Fruit fly (Drosophila melanogaster): ENCODE results near the gene GAPcenA.

The GAPcenA gene

dm6 chr3L:8329005-8329404, 17.4 kb upstream of the GAPcenA start:
- TF ChIP-seq Eip78C (GFP tag): peak; percentile 12
- TF ChIP-seq CG8319 (GFP tag; optimal IDR thresholded peaks at IDR 0.05): no peak

DNA sequence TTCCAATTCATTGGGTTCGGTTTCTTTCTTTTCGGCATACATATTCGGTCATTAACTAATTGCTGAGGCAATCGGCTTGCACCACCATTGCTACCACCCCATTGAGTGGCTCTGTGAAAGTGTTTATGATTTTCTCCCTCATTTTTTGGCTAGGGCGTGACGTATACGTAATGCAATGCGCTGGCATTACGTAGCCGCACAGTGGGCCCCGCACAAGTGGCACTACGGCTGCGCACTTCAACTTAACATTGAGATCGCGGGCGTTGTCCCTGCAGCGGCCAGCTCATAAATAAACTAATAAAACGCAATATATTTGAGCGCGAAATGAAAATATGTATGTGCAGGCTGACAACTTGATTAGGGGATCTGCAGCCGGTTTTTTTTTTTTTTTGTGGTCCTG, 14.9 kb upstream of the GAPcenA start:
- no peak for TF ChIP-seq dac (GFP tag; optimal IDR thresholded peaks at IDR 0.05)

- no peak for TF ChIP-seq lz (GFP tag; optimal IDR thresholded peaks at IDR 0.05)
- no peak for TF ChIP-seq CG4318 (GFP tag; optimal IDR thresholded peaks at IDR 0.05)
- TF ChIP-seq CG6792 (GFP tag; optimal IDR thresholded peaks at IDR 0.05): no peak
- TF ChIP-seq salr (GFP tag; optimal IDR thresholded peaks at IDR 0.05): no peak
- no peak for TF ChIP-seq CG6854 (GFP tag; optimal IDR thresholded peaks at IDR 0.05)
- TF ChIP-seq CG15336 (GFP tag; IDR thresholded peaks at IDR 0.05): 0 out of 2 replicates have a peak, but pooled peaks have one; percentile 27
- TF ChIP-seq OdsH (GFP tag; optimal IDR thresholded peaks at IDR 0.05): no peak
- TF ChIP-seq Lpt (GFP tag; optimal IDR thresholded peaks at IDR 0.05): no peak
- no peak for TF ChIP-seq eg (GFP tag; IDR thresholded peaks at IDR 0.05)
- no peak for TF ChIP-seq Sox102F (GFP tag; optimal IDR thresholded peaks at IDR 0.05)
- TF ChIP-seq CG34406 (GFP tag; optimal IDR thresholded peaks at IDR 0.05): no peak
- no peak for TF ChIP-seq fd85E (GFP tag; optimal IDR thresholded peaks at IDR 0.05)
- no peak for TF ChIP-seq achi (GFP tag; optimal IDR thresholded peaks at IDR 0.05)
- peak; percentile 41 for TF ChIP-seq Eip78C (GFP tag)
- no peak for TF ChIP-seq Smox (GFP tag; optimal IDR thresholded peaks at IDR 0.05)
- peak; percentile 61 for TF ChIP-seq CG6276 (GFP tag; optimal IDR thresholded peaks at IDR 0.05)
- TF ChIP-seq CG8119 (GFP tag; IDR thresholded peaks at IDR 0.05): peak; percentile 58
- TF ChIP-seq CG6808 (GFP tag; optimal IDR thresholded peaks at IDR 0.05): no peak
- no peak for TF ChIP-seq Gug (GFP tag; IDR thresholded peaks at IDR 0.05)
- TF ChIP-seq CG7368 (GFP tag; optimal IDR thresholded peaks at IDR 0.05): no peak
- no peak for TF ChIP-seq CG11294 (GFP tag; IDR thresholded peaks at IDR 0.05)
- TF ChIP-seq CG1621 (tag; optimal IDR thresholded peaks at IDR 0.05): no peak
- no peak for TF ChIP-seq dac (GFP tag; optimal IDR thresholded peaks at IDR 0.05)
- TF ChIP-seq cyc (GFP tag; optimal IDR thresholded peaks at IDR 0.05): no peak
- no peak for TF ChIP-seq Sox15 (GFP tag; optimal IDR thresholded peaks at IDR 0.05)
- no peak for TF ChIP-seq fd59A (GFP tag; optimal IDR thresholded peaks at IDR 0.05)
- TF ChIP-seq Met (GFP tag; optimal IDR thresholded peaks at IDR 0.05): no peak
- TF ChIP-seq pdm3 (GFP tag; optimal IDR thresholded peaks at IDR 0.05): no peak
- no peak for TF ChIP-seq Eip93F (GFP tag; optimal IDR thresholded peaks at IDR 0.05)
- peak; percentile 2 for TF ChIP-seq CG32006 (GFP tag; optimal IDR thresholded peaks at IDR 0.05)
- TF ChIP-seq CG11762 (GFP tag; optimal IDR thresholded peaks at IDR 0.05; ENCODE audit: insufficient read depth): no peak
- TF ChIP-seq acj6 (GFP tag; optimal IDR thresholded peaks at IDR 0.05): no peak
- no peak for TF ChIP-seq CG6163 (GFP tag; IDR thresholded peaks at IDR 0.05)
- no peak for TF ChIP-seq topi (GFP tag; optimal IDR thresholded peaks at IDR 0.05)
- no peak for TF ChIP-seq fkh (GFP tag; optimal IDR thresholded peaks at IDR 0.05)
- TF ChIP-seq dsx (GFP tag; optimal IDR thresholded peaks at IDR 0.05; ENCODE audit: poor library complexity, severe bottlenecking): no peak
- TF ChIP-seq CG8319 (GFP tag; optimal IDR thresholded peaks at IDR 0.05): no peak
- peak; percentile 36 for TF ChIP-seq Hr4 (GFP tag; optimal IDR thresholded peaks at IDR 0.05)
- no peak for TF ChIP-seq Eip75B (GFP tag; optimal IDR thresholded peaks at IDR 0.05)
Observed at dm6 chr3L:8333574-8333973, 12.8 kb upstream of the GAPcenA start.

DNA sequence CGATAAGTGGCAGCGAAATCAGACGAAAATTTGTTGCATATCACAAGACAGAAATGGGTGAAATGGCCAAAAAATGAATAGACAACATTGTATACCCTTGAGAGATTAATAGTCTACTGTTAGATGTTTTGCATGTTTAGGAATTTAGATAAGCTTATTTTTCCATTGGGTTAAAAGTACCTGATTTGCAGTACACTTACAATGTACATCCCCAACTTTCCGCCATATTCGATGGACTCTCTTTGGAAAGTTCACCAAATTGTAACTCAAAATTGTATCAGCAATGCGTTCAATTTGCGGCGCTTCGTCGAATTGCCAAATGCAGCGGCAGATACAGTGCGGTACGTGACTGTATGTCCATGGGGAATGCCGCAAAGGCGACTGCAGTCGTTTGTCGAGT, 12.0 kb upstream of the GAPcenA start:
- peak; percentile 35 for TF ChIP-seq CG32006 (GFP tag; optimal IDR thresholded peaks at IDR 0.05)
- TF ChIP-seq CG8319 (GFP tag; optimal IDR thresholded peaks at IDR 0.05): no peak
- TF ChIP-seq CG6276 (GFP tag; optimal IDR thresholded peaks at IDR 0.05): peak; percentile 39
- TF ChIP-seq acj6 (GFP tag; optimal IDR thresholded peaks at IDR 0.05): no peak
- TF ChIP-seq CG4318 (GFP tag; optimal IDR thresholded peaks at IDR 0.05): peak; percentile 25
- TF ChIP-seq Hr4 (GFP tag; optimal IDR thresholded peaks at IDR 0.05): peak; percentile 48
- TF ChIP-seq CG34406 (GFP tag; optimal IDR thresholded peaks at IDR 0.05): no peak
- TF ChIP-seq eg (GFP tag; IDR thresholded peaks at IDR 0.05): peak; percentile 60; the same call in 2 of the 3 replicates
- 0 out of 2 replicates have a peak, but pooled peaks have one; percentile 21 for TF ChIP-seq CG15336 (GFP tag; IDR thresholded peaks at IDR 0.05)
- peak; percentile 59; the same call in 2 of the 3 replicates for TF ChIP-seq CG8119 (GFP tag; IDR thresholded peaks at IDR 0.05)
- no peak for TF ChIP-seq spab (GFP tag; optimal IDR thresholded peaks at IDR 0.05)
- TF ChIP-seq CG8632 (GFP tag; optimal IDR thresholded peaks at IDR 0.05): no peak
- TF ChIP-seq dac (GFP tag; optimal IDR thresholded peaks at IDR 0.05): no peak
